Fruit fly (Drosophila melanogaster) whole organism, embryonic: ENCODE data around the gene Cyp4d14.

Experiments
- ATbp ChIP-seq: fragments of 200-800 bp; sonication (Bioruptor generic); optimal IDR thresholded peaks from 2 replicates; lab custom pipeline; 2017; ENCODE audit warnings: missing biosample characterization, mild to moderate bottlenecking, missing genetic modification characterization, missing genetic modification reagents
- Adf1 ChIP-seq: fragments of 200-800 bp; sonication (Bioruptor generic); IDR thresholded peaks from 2 replicates; pipeline ENCODE4 v1.3.6; 2022; ENCODE audit warnings: missing biosample characterization, missing genetic modification characterization
- Atf-2 ChIP-seq: fragments of 200-800 bp; sonication (Bioruptor generic); optimal IDR thresholded peaks from 2 replicates; lab custom pipeline; 2016; ENCODE audit warnings: missing biosample characterization, missing genetic modification characterization
- BtbVII ChIP-seq: fragments of 200-800 bp; sonication (Bioruptor generic); optimal IDR thresholded peaks from 3 replicates; lab custom pipeline; 2017; ENCODE audit warnings: missing biosample characterization, mild to moderate bottlenecking, missing genetic modification characterization
- CG10274 ChIP-seq: fragments of 200-800 bp; sonication (Bioruptor generic); optimal IDR thresholded peaks from 3 replicates; lab custom pipeline; 2017; ENCODE audit warnings: missing biosample characterization, mild to moderate bottlenecking, missing genetic modification characterization
- CG10979 ChIP-seq: fragments of 200-800 bp; sonication (Bioruptor generic); optimal IDR thresholded peaks from 2 replicates; lab custom pipeline; 2018; ENCODE audit warnings: missing biosample characterization, mild to moderate bottlenecking, missing genetic modification characterization, moderate library complexity
- CG12391 ChIP-seq: fragments of 200-800 bp; sonication (Bioruptor generic); optimal IDR thresholded peaks from 3 replicates; lab custom pipeline; 2018; ENCODE audit warnings: missing biosample characterization, mild to moderate bottlenecking, missing genetic modification characterization, moderate library complexity
- CG13775 ChIP-seq: fragments of 200-800 bp; sonication (Bioruptor generic); optimal IDR thresholded peaks from 3 replicates; lab custom pipeline; 2017; ENCODE audit warnings: missing biosample characterization, mild to moderate bottlenecking, missing genetic modification characterization
- CG15011 ChIP-seq: fragments of 200-800 bp; sonication (Bioruptor generic); optimal IDR thresholded peaks from 3 replicates; lab custom pipeline; 2018; ENCODE audit warnings: missing biosample characterization, mild to moderate bottlenecking, missing genetic modification characterization
- CG16863 ChIP-seq: fragments of 200-800 bp; sonication (Bioruptor generic); optimal IDR thresholded peaks from 3 replicates; lab custom pipeline; 2016; ENCODE audit warnings: missing biosample characterization, missing genetic modification characterization
- CG18011 ChIP-seq: fragments of 200-800 bp; sonication (Bioruptor generic); optimal IDR thresholded peaks from 2 replicates; lab custom pipeline; 2017; ENCODE audit warnings: missing biosample characterization, missing genetic modification characterization, mild to moderate bottlenecking, moderate library complexity, missing genotype
- CG18262 ChIP-seq: fragments of 200-800 bp; optimal IDR thresholded peaks from 3 replicates; lab custom pipeline; 2019; ENCODE audit warnings: missing biosample characterization, mild to moderate bottlenecking, missing genetic modification characterization, moderate library complexity
- CG2202 ChIP-seq: fragments of 200-800 bp; sonication (Bioruptor generic); optimal IDR thresholded peaks from 2 replicates; lab custom pipeline; 2018; ENCODE audit warnings: missing biosample characterization, mild to moderate bottlenecking, missing genetic modification characterization
- CG30020 ChIP-seq: fragments of 200-800 bp; optimal IDR thresholded peaks from 2 replicates; lab custom pipeline; 2019; ENCODE audit warnings: missing biosample characterization, mild to moderate bottlenecking, missing genetic modification characterization, moderate library complexity
- CG30431 ChIP-seq: fragments of 200-800 bp; sonication (Bioruptor generic); optimal IDR thresholded peaks from 2 replicates; lab custom pipeline; 2017; ENCODE audit warnings: missing biosample characterization, missing genetic modification characterization
- CG31365 ChIP-seq: fragments of 200-800 bp; sonication (Bioruptor generic); optimal IDR thresholded peaks from 2 replicates; lab custom pipeline; 2018; ENCODE audit warnings: missing biosample characterization, mild to moderate bottlenecking, missing genetic modification characterization
- CG3726 ChIP-seq: fragments of 200-800 bp; sonication (Bioruptor generic); IDR thresholded peaks from 3 replicates; pipeline ENCODE4, ENCODE4 v1.3.6; 2022; ENCODE audit warnings: missing biosample characterization, missing genetic modification characterization
- CG4282 ChIP-seq: fragments of 200-800 bp; sonication (Bioruptor generic); optimal IDR thresholded peaks from 2 replicates; lab custom pipeline; 2016; ENCODE audit warnings: missing biosample characterization, missing genetic modification characterization
- CG4328 ChIP-seq: fragments of 200-800 bp; sonication (Bioruptor generic); optimal IDR thresholded peaks from 3 replicates; lab custom pipeline; 2017; ENCODE audit warnings: missing biosample characterization, missing genetic modification reagents, missing genetic modification characterization
- CG6813 ChIP-seq: fragments of 200-800 bp; sonication (Bioruptor generic); optimal IDR thresholded peaks from 2 replicates; lab custom pipeline; 2017; ENCODE audit warnings: missing biosample characterization, missing genetic modification characterization, mild to moderate bottlenecking, moderate library complexity, missing genetic modification reagents
- CG7357 ChIP-seq: fragments of 200-800 bp; sonication (Bioruptor generic); IDR thresholded peaks from 3 replicates; pipeline ENCODE4 v1.3.6; 2022; ENCODE audit warnings: missing biosample characterization, missing genetic modification characterization
- CG9609 ChIP-seq: fragments of 200-800 bp; sonication (Bioruptor generic); optimal IDR thresholded peaks from 3 replicates; lab custom pipeline; 2016; ENCODE audit warnings: missing biosample characterization, missing genetic modification characterization
- E2f2 ChIP-seq: fragments of 200-800 bp; sonication (Bioruptor generic); IDR thresholded peaks from 2 replicates; pipeline ENCODE4 v1.3.6; 2022; ENCODE audit warnings: missing biosample characterization, missing genetic modification characterization
- Fer1 ChIP-seq: fragments of 200-800 bp; sonication (Bioruptor generic); optimal IDR thresholded peaks from 2 replicates; lab custom pipeline; 2017; ENCODE audit warnings: missing biosample characterization, mild to moderate bottlenecking, missing genetic modification characterization
- HHEX ChIP-seq: fragments of 200-800 bp; sonication (Bioruptor generic); optimal IDR thresholded peaks from 3 replicates; lab custom pipeline; 2017; ENCODE audit warnings: missing biosample characterization, mild to moderate bottlenecking, missing genetic modification characterization, missing genetic modification reagents
- HLH3B ChIP-seq: fragments of 200-800 bp; sonication (Bioruptor generic); IDR thresholded peaks from 2 replicates; pipeline ENCODE4 v1.3.6; 2022; ENCODE audit warnings: missing biosample characterization, missing genetic modification characterization
- Hr78 ChIP-seq, 2 experiments: fragments of 200-800 bp in 1 of 2; fragments of >200 bp in 1 of 2; sonication (Bioruptor generic) in 1 of 2; optimal IDR thresholded peaks; 2 replicates each; lab custom pipeline; 2017 to 2019; ENCODE audit warnings: missing biosample characterization in 2 of 2, missing genetic modification characterization in 2 of 2, mild to moderate bottlenecking in 1 of 2, moderate library complexity in 1 of 2
- Meics ChIP-seq: fragments of 200-800 bp; sonication (Bioruptor generic); optimal IDR thresholded peaks from 2 replicates; lab custom pipeline; 2017; ENCODE audit warnings: missing biosample characterization, mild to moderate bottlenecking, missing genetic modification characterization
- Taf1 ChIP-seq: fragments of 200-800 bp; sonication (Bioruptor generic); IDR thresholded peaks from 2 replicates; pipeline ENCODE4 v1.3.6; 2022; ENCODE audit warnings: missing biosample characterization, missing genetic modification characterization
- Tbp ChIP-seq: fragments of >200 bp; optimal IDR thresholded peaks from 2 replicates; lab custom pipeline; 2018; ENCODE audit warnings: missing biosample characterization, missing genetic modification characterization
- aop ChIP-seq: fragments of 200-800 bp; sonication (Bioruptor generic); IDR thresholded peaks from 2 replicates; pipeline ENCODE4 v1.3.6; 2022; ENCODE audit warnings: missing biosample characterization, missing genetic modification characterization
- ara ChIP-seq: fragments of 200-800 bp; sonication (Bioruptor generic); IDR thresholded peaks from 2 replicates; pipeline ENCODE4 v1.3.6; 2022; ENCODE audit warnings: missing biosample characterization, missing genetic modification characterization
- dpn ChIP-seq, 2 experiments: fragments of 200-800 bp; sonication (Bioruptor generic); optimal IDR thresholded peaks; 3 replicates each; lab custom pipeline; 2016; ENCODE audit warnings: missing biosample characterization in 2 of 2, missing genetic modification characterization in 2 of 2
- esg ChIP-seq: fragments of 200-800 bp; sonication (Bioruptor generic); conservative IDR thresholded peaks from 2 replicates; pipeline ENCODE4 v1.3.6; 2022; ENCODE audit warnings: missing biosample characterization, missing genetic modification characterization
- fd3F ChIP-seq: fragments of 200-800 bp; sonication (Bioruptor generic); optimal IDR thresholded peaks from 2 replicates; lab custom pipeline; 2018; ENCODE audit warnings: missing biosample characterization, mild to moderate bottlenecking, missing genetic modification characterization, moderate library complexity
- grau ChIP-seq: fragments of 200-800 bp; optimal IDR thresholded peaks from 3 replicates; lab custom pipeline; 2019; ENCODE audit warnings: missing biosample characterization, mild to moderate bottlenecking, missing genetic modification characterization, moderate library complexity
- grn ChIP-seq: fragments of 200-800 bp; sonication (Bioruptor generic); optimal IDR thresholded peaks from 3 replicates; lab custom pipeline; 2017; ENCODE audit warnings: missing biosample characterization, missing genetic modification characterization
- lilli ChIP-seq: fragments of 200-800 bp; sonication (Bioruptor generic); optimal IDR thresholded peaks from 3 replicates; lab custom pipeline; 2016; ENCODE audit warnings: missing biosample characterization, missing genetic modification characterization
- lov ChIP-seq, 2 experiments: fragments of 200-800 bp in 1 of 2; fragments of >200 bp in 1 of 2; sonication (Bioruptor generic) in 1 of 2; IDR thresholded peaks in 1 of 2; optimal IDR thresholded peaks in 1 of 2; 2 replicates in 1 of 2; 3 replicates in 1 of 2; pipeline versions ENCODE4 v1.3.6 to Lab custom; 2017 to 2022; ENCODE audit warnings: missing biosample characterization in 1 of 2, missing genetic modification characterization in 1 of 2
- maf-S ChIP-seq: fragments of 200-800 bp; sonication (Bioruptor generic); optimal IDR thresholded peaks from 2 replicates; lab custom pipeline; 2016; ENCODE audit warnings: missing biosample characterization, missing genetic modification characterization
- oc ChIP-seq: fragments of 200-800 bp; sonication (Bioruptor generic); optimal IDR thresholded peaks from 2 replicates; lab custom pipeline; 2018; ENCODE audit warnings: missing biosample characterization, mild to moderate bottlenecking, missing genetic modification characterization, moderate library complexity
- pho ChIP-seq: fragments of 200-800 bp; sonication (Bioruptor generic); optimal IDR thresholded peaks from 2 replicates; lab custom pipeline; 2016; ENCODE audit warnings: missing biosample characterization, missing genetic modification characterization
- pita ChIP-seq: fragments of 200-800 bp; sonication (Bioruptor generic); optimal IDR thresholded peaks from 2 replicates; lab custom pipeline; 2017; ENCODE audit warnings: missing biosample characterization, mild to moderate bottlenecking, missing genetic modification characterization
- pzg ChIP-seq: fragments of 200-800 bp; sonication (Bioruptor generic); optimal IDR thresholded peaks from 3 replicates; lab custom pipeline; 2018; ENCODE audit warnings: missing biosample characterization, mild to moderate bottlenecking, missing genetic modification characterization, moderate library complexity
- scrt ChIP-seq: fragments of 200-800 bp; sonication (Bioruptor generic); optimal IDR thresholded peaks from 2 replicates; lab custom pipeline; 2018; ENCODE audit warnings: missing biosample characterization, mild to moderate bottlenecking, missing genetic modification characterization, moderate library complexity
- slp2 ChIP-seq: fragments of 200-800 bp; sonication (Bioruptor generic); optimal IDR thresholded peaks from 2 replicates; lab custom pipeline; 2016; ENCODE audit warnings: missing biosample characterization, missing genetic modification characterization
- tll ChIP-seq, 2 experiments: fragments of 200-800 bp in 1 of 2; fragments of >200 bp in 1 of 2; sonication (Bioruptor generic) in 1 of 2; optimal IDR thresholded peaks; 2 replicates each; lab custom pipeline; 2017 to 2019; ENCODE audit warnings: missing biosample characterization in 2 of 2, missing genetic modification characterization in 2 of 2, mild to moderate bottlenecking in 1 of 2, moderate library complexity in 1 of 2
- toy ChIP-seq: fragments of 200-800 bp; sonication (Bioruptor generic); IDR thresholded peaks from 2 replicates; pipeline ENCODE4 v1.3.6; 2022; ENCODE audit warnings: missing biosample characterization, missing genetic modification characterization
- twi ChIP-seq: fragments of 200-800 bp; optimal IDR thresholded peaks from 2 replicates; lab custom pipeline; 2019; ENCODE audit warnings: missing biosample characterization, mild to moderate bottlenecking, missing genetic modification characterization, moderate library complexity
- usp ChIP-seq: fragments of >200 bp; optimal IDR thresholded peaks from 2 replicates; lab custom pipeline; 2017; ENCODE audit warnings: missing biosample characterization, missing genetic modification characterization

The Cyp4d14 gene

dm6 chrX:2149478-2149877, 25.6 kb downstream of the Cyp4d14 start, which contains the start of gene bcn92 (continued):
- TF ChIP-seq CG15011 (no peak), esg (GFP tag; lab: Robert Waterston, UW) (no peak), usp (no peak), CG31365 (no peak), CG3726 (no peak), CG9609 (GFP tag; lab: Kevin White, UChicago) (no peak), CG18011 (GFP tag; lab: Kevin White, UChicago) (no peak), HHEX (GFP tag; lab: Kevin White, UChicago) (no peak), pita (GFP tag; lab: Kevin White, UChicago) (no peak), grau (tag; lab: Kevin White, UChicago) (peak; percentile 57), Meics (GFP tag; lab: Kevin White, UChicago) (peak; percentile 37), CG30431 (no peak), CG10979 (tag; lab: Kevin White, UChicago) (peak; percentile 7), scrt (GFP tag; lab: Kevin White, UChicago) (no peak), HLH3B (GFP tag; lab: Robert Waterston, UW) (peak; percentile 20; the same call in 1 of the 2 replicates), lov (optimal IDR thresholded peaks at IDR 0.05; lab: Kevin White, UChicago) (no peak), lov (GFP tag; IDR thresholded peaks at IDR 0.05; lab: Robert Waterston, UW) (no peak), E2f2 (GFP tag; lab: Robert Waterston, UW) (peak; percentile 30; the same call in 1 of the 2 replicates), oc (no peak), twi (tag; lab: Kevin White, UChicago) (no peak), Fer1 (GFP tag; lab: Kevin White, UChicago) (peak; percentile 37), slp2 (GFP tag; lab: Kevin White, UChicago) (peak; percentile 16), ATbp (GFP tag; lab: Kevin White, UChicago) (no peak), CG18262 (tag; lab: Kevin White, UChicago) (peak; percentile 19), lilli (GFP tag; lab: Kevin White, UChicago) (peak; percentile 57), CG6813 (no peak), Hr78 (GFP tag; optimal IDR thresholded peaks at IDR 0.05; lab: Kevin White, UChicago) (peak in 1 of 2 experiments; percentile 12), pho (GFP tag; lab: Kevin White, UChicago) (peak; percentile 35), CG16863 (no peak), CG2202 (tag; lab: Kevin White, UChicago) (no peak), Taf1 (GFP tag; lab: Robert Waterston, UW) (no peak), Tbp (GFP tag; lab: Kevin White, UChicago) (no peak), toy (GFP tag; lab: Robert Waterston, UW) (no peak), BtbVII (GFP tag; lab: Kevin White, UChicago) (no peak), CG4282 (no peak), CG13775 (peak; percentile 38), fd3F (GFP tag; lab: Kevin White, UChicago) (no peak), maf-S (GFP tag; lab: Kevin White, UChicago) (peak; percentile 49), Adf1 (GFP tag; lab: Robert Waterston, UW) (0 out of 2 replicates have a peak, but pooled peaks have one; percentile 13), grn (GFP tag; lab: Kevin White, UChicago) (no peak), CG12391 (tag; lab: Kevin White, UChicago) (peak; percentile 64), CG4328 (GFP tag; lab: Kevin White, UChicago) (no peak), CG7357 (GFP tag; lab: Robert Waterston, UW) (no peak), ara (no peak), aop (GFP tag; lab: Robert Waterston, UW) (no peak), Atf-2 (peak; percentile 2), tll (GFP tag; optimal IDR thresholded peaks at IDR 0.05; lab: Kevin White, UChicago) (no peak), CG10274 (GFP tag; lab: Kevin White, UChicago) (no peak), pzg (GFP tag; lab: Kevin White, UChicago) (peak; percentile 69), CG30020 (tag; lab: Kevin White, UChicago) (peak; percentile 26), dpn (GFP tag; optimal IDR thresholded peaks at IDR 0.05; lab: Kevin White, UChicago) (peak; percentile 48 to 51)
